Fruit fly (Drosophila melanogaster) whole organism, embryonic: ENCODE data around the gene Hydr2.

Experiments
- CG1647 ChIP-seq: fragments of 200-800 bp; sonication (Bioruptor generic); optimal IDR thresholded peaks from 3 replicates; lab custom pipeline; 2016; ENCODE audit warnings: missing biosample characterization, missing genetic modification characterization
- CG6254 ChIP-seq: fragments of 200-800 bp; sonication (Bioruptor generic); optimal IDR thresholded peaks from 3 replicates; lab custom pipeline; 2017; ENCODE audit warnings: mild to moderate bottlenecking, missing biosample characterization, missing genetic modification reagents, missing genetic modification characterization
- CG8388 ChIP-seq: fragments of 200-800 bp; sonication (Bioruptor generic); optimal IDR thresholded peaks from 2 replicates; lab custom pipeline; 2019; ENCODE audit warnings: missing biosample characterization, mild to moderate bottlenecking, missing genetic modification characterization, moderate library complexity
- CkIIα-i1 ChIP-seq: fragments of 200-800 bp; sonication (Bioruptor generic); IDR thresholded peaks from 2 replicates; pipeline ENCODE4 v1.3.6; 2022; ENCODE audit warnings: missing biosample characterization, missing genetic modification characterization
- Dfd ChIP-seq, 2 experiments: fragments of >200 bp; optimal IDR thresholded peaks; 2 replicates each; lab custom pipeline; 2017; ENCODE audit warnings: missing biosample characterization in 2 of 2, missing genetic modification characterization in 2 of 2
- Hmx ChIP-seq: fragments of 200-800 bp; sonication (Bioruptor generic); optimal IDR thresholded peaks from 2 replicates; lab custom pipeline; 2016; ENCODE audit warnings: missing biosample characterization, missing genetic modification characterization
- Hr39 ChIP-seq: fragments of >200 bp; optimal IDR thresholded peaks from 2 replicates; lab custom pipeline; 2017
- Rfx ChIP-seq: fragments of 200-800 bp; sonication (Bioruptor generic); IDR thresholded peaks from 2 replicates; pipeline ENCODE4 v1.3.6; 2022; ENCODE audit warnings: missing biosample characterization, missing genetic modification characterization
- gce ChIP-seq: fragments of 200-800 bp; sonication (Bioruptor generic); IDR thresholded peaks from 3 replicates; pipeline ENCODE4 v1.3.6; 2022; ENCODE audit warnings: missing biosample characterization, missing genetic modification characterization
- psq ChIP-seq: fragments of 200-800 bp; sonication (Bioruptor generic); optimal IDR thresholded peaks from 2 replicates; lab custom pipeline; 2017; ENCODE audit warnings: missing biosample characterization, missing genetic modification characterization
- tna ChIP-seq: fragments of 200-800 bp; sonication (Bioruptor generic); IDR thresholded peaks from 2 replicates; pipeline ENCODE4 v1.3.6; 2022; ENCODE audit warnings: missing biosample characterization, missing genetic modification characterization; ENCODE audit not compliant: partially characterized antibody

DNA sequence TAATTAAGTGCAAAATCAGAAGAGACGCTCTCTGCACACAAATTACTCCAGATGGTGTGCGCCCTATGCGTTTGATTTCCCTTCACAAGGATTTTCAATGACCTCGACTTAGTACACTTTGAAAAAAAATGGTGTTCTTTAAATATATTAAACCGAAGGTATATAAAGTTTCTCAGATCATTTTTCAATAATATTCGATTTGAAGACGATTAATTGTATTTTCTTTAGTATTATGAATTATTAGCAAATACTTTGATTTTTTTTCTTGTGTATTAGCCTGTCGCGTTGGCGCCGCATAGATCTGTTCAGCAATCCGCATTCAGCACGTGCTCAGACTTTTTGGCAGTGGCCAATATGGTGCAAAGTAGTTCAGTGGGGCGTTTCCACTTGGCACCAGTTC lies 35.6 kb upstream of the Hydr2 start:
- TF ChIP-seq CG6254 (GFP tag; lab: Kevin White, UChicago) (no peak), CG1647 (GFP tag; lab: Kevin White, UChicago) (no peak), tna (GFP tag; lab: Robert Waterston, UW) (no peak), Rfx (GFP tag; lab: Robert Waterston, UW) (no peak), Hmx (GFP tag; lab: Kevin White, UChicago) (no peak), CkIIα-i1 (GFP tag; lab: Robert Waterston, UW) (no peak), gce (no peak), psq (GFP tag; lab: Kevin White, UChicago) (no peak), CG8388 (GFP tag; lab: Kevin White, UChicago) (peak; percentile 8), Dfd (GFP tag; optimal IDR thresholded peaks at IDR 0.05; lab: Kevin White, UChicago) (no peak), Hr39 (lab: Kevin White, UChicago) (no peak)
